Fruit fly (Drosophila melanogaster) whole organism, embryonic: ENCODE results near the gene CG2444.

ENCODE experiments used
- CG10979 ChIP-seq: fragments of 200-800 bp; sonication (Bioruptor generic); optimal IDR thresholded peaks from 2 replicates; lab custom pipeline; 2018; ENCODE audit warnings: missing biosample characterization, mild to moderate bottlenecking, missing genetic modification characterization, moderate library complexity
- CG12104 ChIP-seq: fragments of 200-800 bp; sonication (Bioruptor generic); optimal IDR thresholded peaks from 3 replicates; lab custom pipeline; 2016; ENCODE audit warnings: missing biosample characterization, missing genetic modification characterization
- CG12744 ChIP-seq: fragments of 200-800 bp; sonication (Bioruptor generic); optimal IDR thresholded peaks from 2 replicates; lab custom pipeline; 2016; ENCODE audit warnings: missing biosample characterization, missing genetic modification characterization
- CG13287 ChIP-seq: fragments of 200-800 bp; sonication (Bioruptor generic); IDR thresholded peaks from 2 replicates; pipeline ENCODE4 v1.3.6; 2022; ENCODE audit warnings: missing biosample characterization, missing genetic modification characterization; ENCODE audit not compliant: partially characterized antibody
- CG13775 ChIP-seq: fragments of 200-800 bp; sonication (Bioruptor generic); optimal IDR thresholded peaks from 3 replicates; lab custom pipeline; 2017; ENCODE audit warnings: missing biosample characterization, mild to moderate bottlenecking, missing genetic modification characterization
- CG14050 ChIP-seq: fragments of 200-800 bp; sonication (Bioruptor generic); IDR thresholded peaks from 3 replicates; pipeline ENCODE4 v1.3.6; 2022; ENCODE audit warnings: missing biosample characterization, missing genetic modification characterization
- CG16815 ChIP-seq: fragments of 200-800 bp; sonication (Bioruptor generic); optimal IDR thresholded peaks from 3 replicates; lab custom pipeline; 2017; ENCODE audit warnings: missing biosample characterization, mild to moderate bottlenecking, missing genetic modification characterization
- CG17186 ChIP-seq: fragments of 200-800 bp; sonication (Bioruptor generic); optimal IDR thresholded peaks from 3 replicates; lab custom pipeline; 2017; ENCODE audit warnings: missing biosample characterization, missing genetic modification reagents, missing genetic modification characterization
- CG18011 ChIP-seq: fragments of 200-800 bp; sonication (Bioruptor generic); optimal IDR thresholded peaks from 2 replicates; lab custom pipeline; 2017; ENCODE audit warnings: missing biosample characterization, missing genetic modification characterization, mild to moderate bottlenecking, moderate library complexity, missing genotype
- CG18619 ChIP-seq: fragments of 200-800 bp; sonication (Bioruptor generic); optimal IDR thresholded peaks from 3 replicates; lab custom pipeline; 2017; ENCODE audit warnings: missing biosample characterization, mild to moderate bottlenecking, missing genetic modification characterization
- CG34224 ChIP-seq: fragments of 200-800 bp; sonication (Bioruptor generic); IDR thresholded peaks from 3 replicates; pipeline ENCODE4 v1.3.6; 2022; ENCODE audit warnings: missing biosample characterization, missing genetic modification characterization; ENCODE audit not compliant: partially characterized antibody
- CG5180 ChIP-seq: fragments of 200-800 bp; sonication (Bioruptor generic); optimal IDR thresholded peaks from 3 replicates; lab custom pipeline; 2017; ENCODE audit warnings: missing biosample characterization, missing genetic modification characterization, mild to moderate bottlenecking, moderate library complexity, missing genetic modification reagents
- CG8478 ChIP-seq: fragments of >200 bp; optimal IDR thresholded peaks from 2 replicates; lab custom pipeline; 2018
- CG9437 ChIP-seq: fragments of 200-800 bp; sonication (Bioruptor generic); optimal IDR thresholded peaks from 2 replicates; lab custom pipeline; 2018; ENCODE audit warnings: missing biosample characterization, mild to moderate bottlenecking, missing genetic modification characterization
- CG9817 ChIP-seq: fragments of 200-800 bp; sonication (Bioruptor generic); optimal IDR thresholded peaks from 2 replicates; lab custom pipeline; 2018; ENCODE audit warnings: missing biosample characterization, mild to moderate bottlenecking, missing genetic modification characterization, moderate library complexity
- Camta ChIP-seq: fragments of 200-800 bp; sonication (Bioruptor generic); optimal IDR thresholded peaks from 2 replicates; lab custom pipeline; 2016; ENCODE audit warnings: missing biosample characterization, missing genetic modification characterization
- Drgx ChIP-seq: fragments of 200-800 bp; sonication (Bioruptor generic); IDR thresholded peaks from 2 replicates; pipeline ENCODE4 v1.3.6; 2022; ENCODE audit warnings: missing biosample characterization, missing genetic modification characterization
- Ets65A ChIP-seq: fragments of 200-800 bp; sonication (Bioruptor generic); peaks from one replicate; lab custom pipeline; 2016; ENCODE audit warnings: missing biosample characterization, missing genetic modification characterization
- HLH54F ChIP-seq: fragments of 200-800 bp; sonication (Bioruptor generic); optimal IDR thresholded peaks from 3 replicates; lab custom pipeline; 2016; ENCODE audit warnings: missing biosample characterization, missing genetic modification characterization
- Hr3 ChIP-seq: fragments of 200-800 bp; sonication (Bioruptor generic); optimal IDR thresholded peaks from 3 replicates; lab custom pipeline; 2016; ENCODE audit warnings: missing biosample characterization, missing genetic modification characterization
- Hr39 ChIP-seq: fragments of >200 bp; optimal IDR thresholded peaks from 2 replicates; lab custom pipeline; 2017
- Neu2 ChIP-seq: fragments of 200-800 bp; sonication (Bioruptor generic); optimal IDR thresholded peaks from 3 replicates; lab custom pipeline; 2016; ENCODE audit warnings: missing biosample characterization, missing genetic modification characterization, borderline replicate concordance
- Ptx1 ChIP-seq: fragments of 200-800 bp; sonication (Bioruptor generic); IDR thresholded peaks from 2 replicates; pipeline ENCODE4 v1.3.6; 2022; ENCODE audit warnings: missing biosample characterization, missing genetic modification characterization
- Sry-δ ChIP-seq: fragments of 200-800 bp; sonication (Bioruptor generic); optimal IDR thresholded peaks from 2 replicates; lab custom pipeline; 2016; ENCODE audit warnings: missing biosample characterization, missing genetic modification characterization
- TFAM ChIP-seq: fragments of 200-800 bp; sonication (Bioruptor generic); optimal IDR thresholded peaks from 2 replicates; lab custom pipeline; 2017; ENCODE audit warnings: missing biosample characterization, missing genetic modification characterization, inconsistent platforms
- Trl ChIP-seq, 3 experiments: fragments of >200 bp in 2 of 3; fragments of 200-800 bp in 1 of 3; sonication (Bioruptor generic) in 1 of 3; optimal IDR thresholded peaks; 2 replicates in 1 of 3; 3 replicates in 2 of 3; lab custom pipeline; 2016 to 2017; ENCODE audit warnings: missing biosample characterization in 1 of 3, missing genetic modification characterization in 1 of 3
- Vsx1 ChIP-seq: fragments of 200-800 bp; sonication (Bioruptor generic); optimal IDR thresholded peaks from 2 replicates; lab custom pipeline; 2017; ENCODE audit warnings: missing biosample characterization, mild to moderate bottlenecking, missing genetic modification characterization, missing genetic modification reagents
- aop ChIP-seq: fragments of 200-800 bp; sonication (Bioruptor generic); IDR thresholded peaks from 2 replicates; pipeline ENCODE4 v1.3.6; 2022; ENCODE audit warnings: missing biosample characterization, missing genetic modification characterization
- ara ChIP-seq: fragments of 200-800 bp; sonication (Bioruptor generic); IDR thresholded peaks from 2 replicates; pipeline ENCODE4 v1.3.6; 2022; ENCODE audit warnings: missing biosample characterization, missing genetic modification characterization
- ato ChIP-seq: fragments of 200-800 bp; sonication (Bioruptor generic); IDR thresholded peaks from 2 replicates; pipeline ENCODE4 v1.3.6; 2022; ENCODE audit warnings: missing biosample characterization, missing genetic modification characterization; ENCODE audit not compliant: partially characterized antibody
- chn ChIP-seq: fragments of 200-800 bp; sonication (Bioruptor generic); optimal IDR thresholded peaks from 2 replicates; lab custom pipeline; 2016; ENCODE audit warnings: missing biosample characterization, missing genetic modification characterization
- fd96Cb ChIP-seq: fragments of 200-800 bp; sonication (Bioruptor generic); optimal IDR thresholded peaks from 2 replicates; lab custom pipeline; 2018; ENCODE audit warnings: missing biosample characterization, mild to moderate bottlenecking, missing genetic modification characterization, moderate library complexity
- hbn ChIP-seq: fragments of 200-800 bp; sonication (Bioruptor generic); IDR thresholded peaks from 2 replicates; pipeline ENCODE4 v1.3.6; 2022; ENCODE audit warnings: missing biosample characterization, missing genetic modification characterization; ENCODE audit not compliant: partially characterized antibody
- jigr1 ChIP-seq: fragments of 200-800 bp; sonication (Bioruptor generic); IDR thresholded peaks from 3 replicates; pipeline ENCODE4 v1.3.6; 2022; ENCODE audit warnings: missing biosample characterization, missing genetic modification characterization
- klu ChIP-seq: fragments of 200-800 bp; sonication (Bioruptor generic); IDR thresholded peaks from 2 replicates; pipeline ENCODE4 v1.3.6; 2022; ENCODE audit warnings: missing biosample characterization, missing genetic modification characterization
- lab ChIP-seq: fragments of 200-800 bp; sonication (Bioruptor generic); optimal IDR thresholded peaks from 3 replicates; lab custom pipeline; 2017; ENCODE audit warnings: missing biosample characterization, missing genetic modification characterization, mild to moderate bottlenecking, moderate library complexity, missing genetic modification reagents
- lmd ChIP-seq: fragments of 200-800 bp; sonication (Bioruptor generic); IDR thresholded peaks from 2 replicates; pipeline ENCODE4 v1.3.6; 2022; ENCODE audit warnings: missing biosample characterization, missing genetic modification characterization
- lov ChIP-seq, 2 experiments: fragments of 200-800 bp in 1 of 2; fragments of >200 bp in 1 of 2; sonication (Bioruptor generic) in 1 of 2; IDR thresholded peaks in 1 of 2; optimal IDR thresholded peaks in 1 of 2; 2 replicates in 1 of 2; 3 replicates in 1 of 2; pipeline versions ENCODE4 v1.3.6 to Lab custom; 2017 to 2022; ENCODE audit warnings: missing biosample characterization in 1 of 2, missing genetic modification characterization in 1 of 2
- luna ChIP-seq: fragments of 200-800 bp; sonication (Bioruptor generic); optimal IDR thresholded peaks from 2 replicates; lab custom pipeline; 2016; ENCODE audit warnings: missing biosample characterization, missing genetic modification characterization
- maf-S ChIP-seq: fragments of 200-800 bp; sonication (Bioruptor generic); optimal IDR thresholded peaks from 2 replicates; lab custom pipeline; 2016; ENCODE audit warnings: missing biosample characterization, missing genetic modification characterization
- mld ChIP-seq: fragments of 200-800 bp; sonication (Bioruptor generic); IDR thresholded peaks from 3 replicates; pipeline ENCODE4 v1.3.6; 2022; ENCODE audit warnings: missing biosample characterization, missing genetic modification characterization; ENCODE audit not compliant: partially characterized antibody
- pita ChIP-seq: fragments of 200-800 bp; sonication (Bioruptor generic); optimal IDR thresholded peaks from 2 replicates; lab custom pipeline; 2017; ENCODE audit warnings: missing biosample characterization, mild to moderate bottlenecking, missing genetic modification characterization
- run ChIP-seq: fragments of 200-800 bp; sonication (Bioruptor generic); optimal IDR thresholded peaks from 3 replicates; lab custom pipeline; 2018; ENCODE audit warnings: missing biosample characterization, mild to moderate bottlenecking, missing genetic modification characterization
- sc ChIP-seq, 3 experiments: fragments of >200 bp in 2 of 3; fragments of 200-800 bp in 1 of 3; sonication (Bioruptor generic) in 1 of 3; optimal IDR thresholded peaks; 2 replicates in 2 of 3; 3 replicates in 1 of 3; lab custom pipeline; 2017; ENCODE audit warnings: mild to moderate bottlenecking in 1 of 3, missing biosample characterization in 1 of 3, missing genetic modification characterization in 1 of 3, missing genetic modification reagents in 1 of 3
- slp2 ChIP-seq: fragments of 200-800 bp; sonication (Bioruptor generic); optimal IDR thresholded peaks from 2 replicates; lab custom pipeline; 2016; ENCODE audit warnings: missing biosample characterization, missing genetic modification characterization
- vnd ChIP-seq: fragments of 200-800 bp; sonication (Bioruptor generic); IDR thresholded peaks from 3 replicates; pipeline ENCODE4 v1.3.6; 2022; ENCODE audit warnings: missing biosample characterization, missing genetic modification characterization; ENCODE audit not compliant: partially characterized antibody
- vvl ChIP-seq: fragments of 200-800 bp; sonication (Bioruptor generic); IDR thresholded peaks from 2 replicates; pipeline ENCODE4 v1.3.6; 2022; ENCODE audit warnings: missing biosample characterization, missing genetic modification characterization
- zfh2 ChIP-seq: fragments of 200-800 bp; sonication (Bioruptor generic); optimal IDR thresholded peaks from 2 replicates; lab custom pipeline; 2016; ENCODE audit warnings: missing biosample characterization, missing genetic modification characterization

Gene CG2444

DNA sequence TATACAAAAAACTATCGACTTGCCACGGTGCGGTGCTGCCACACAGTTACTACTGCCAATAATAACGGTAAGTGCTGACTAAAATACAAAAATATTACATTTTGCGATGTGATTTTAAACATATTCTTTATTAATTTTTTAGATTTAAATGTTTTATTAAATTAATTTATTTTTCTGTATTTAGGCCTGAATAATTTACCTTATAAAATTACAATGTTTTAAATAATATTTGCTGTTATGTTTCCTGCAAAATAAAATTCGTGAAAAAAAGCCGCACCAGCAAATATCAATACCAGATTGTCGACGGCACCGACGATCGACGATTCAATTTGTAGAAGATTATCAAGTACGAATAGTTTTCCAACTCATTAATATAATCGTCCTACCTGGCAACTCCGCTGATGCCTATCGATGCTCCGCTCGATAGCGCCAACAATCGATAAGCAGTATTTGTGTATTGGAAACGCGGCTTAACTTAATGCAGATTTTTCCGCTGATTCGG, 26.5 kb downstream of the CG2444 start, which contains the start of the genes Vlet and bif (continued):
- TF ChIP-seq CG10979 (peak; percentile 58), aop (GFP tag; lab: Robert Waterston, UW) (no peak), jigr1 (GFP tag; lab: Robert Waterston, UW) (no peak), CG9817 (peak; percentile 78), maf-S (GFP tag; lab: Kevin White, UChicago) (no peak), zfh2 (GFP tag; lab: Kevin White, UChicago) (peak; percentile 57), Vsx1 (GFP tag; lab: Kevin White, UChicago) (no peak), klu (GFP tag; lab: Robert Waterston, UW) (peak; percentile 43; the same call in 1 of the 2 replicates), Hr3 (GFP tag; lab: Kevin White, UChicago) (peak; percentile 75), ara (GFP tag; lab: Robert Waterston, UW) (no peak), chn (GFP tag; lab: Kevin White, UChicago) (peak; percentile 43), CG17186 (GFP tag; lab: Kevin White, UChicago) (peak; percentile 18), sc (optimal IDR thresholded peaks at IDR 0.05; lab: Kevin White, UChicago) (no peak), sc (GFP tag; optimal IDR thresholded peaks at IDR 0.05; lab: Kevin White, UChicago) (peak; percentile 39), HLH54F (GFP tag; lab: Kevin White, UChicago) (peak; percentile 53), hbn (GFP tag; lab: Robert Waterston, UW) (peak; percentile 36; the same call in 1 of the 2 replicates), CG16815 (GFP tag; lab: Kevin White, UChicago) (peak; percentile 44), Camta (GFP tag; lab: Kevin White, UChicago) (peak; percentile 20), lab (GFP tag; lab: Kevin White, UChicago) (no peak), CG9437 (GFP tag; lab: Kevin White, UChicago) (peak; percentile 64), Trl (optimal IDR thresholded peaks at IDR 0.05; lab: Kevin White, UChicago) (no peak), Trl (GFP tag; optimal IDR thresholded peaks at IDR 0.05; lab: Kevin White, UChicago) (peak; percentile 44), vvl (GFP tag; lab: Robert Waterston, UW) (0 out of 2 replicates have a peak, but pooled peaks have one; percentile 52), lov (optimal IDR thresholded peaks at IDR 0.05; lab: Kevin White, UChicago) (no peak), lov (GFP tag; IDR thresholded peaks at IDR 0.05; lab: Robert Waterston, UW) (0 out of 3 replicates have a peak, but pooled peaks have one; percentile 9), run (no peak), CG34224 (GFP tag; lab: Robert Waterston, UW) (peak; percentile 43; the same call in 2 of the 3 replicates), CG18011 (GFP tag; lab: Kevin White, UChicago) (no peak), pita (no peak), CG13287 (GFP tag; lab: Robert Waterston, UW) (peak; percentile 62), CG13775 (GFP tag; lab: Kevin White, UChicago) (peak; percentile 78), luna (no peak), CG12744 (GFP tag; lab: Kevin White, UChicago) (no peak)

DNA sequence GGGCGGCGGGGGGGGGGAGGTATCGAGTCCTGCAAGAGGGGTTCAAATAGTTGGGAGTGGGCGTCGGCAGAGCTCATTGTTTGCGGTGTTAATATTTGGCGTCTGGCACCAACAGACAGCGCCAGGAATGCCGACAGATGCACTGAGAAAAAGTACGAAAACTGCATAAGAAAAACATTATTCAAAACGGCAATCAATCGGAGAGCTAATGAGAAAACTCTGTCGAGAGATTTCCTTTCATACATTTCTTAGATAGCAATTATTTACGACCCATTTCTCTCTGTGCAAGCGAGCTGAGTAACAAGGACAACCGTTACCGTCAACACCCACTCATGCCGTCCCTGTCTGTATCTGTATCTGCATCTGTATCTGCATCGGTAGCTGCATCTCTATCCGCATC, 41.0 kb downstream of the CG2444 start:
- TF ChIP-seq Hr39 (lab: Kevin White, UChicago) (peak; percentile 25), Neu2 (no peak), Drgx (peak; percentile 53), Ets65A (GFP tag; lab: Kevin White, UChicago) (peak; percentile 84), Ptx1 (GFP tag; lab: Robert Waterston, UW) (0 out of 2 replicates have a peak, but pooled peaks have one; percentile 10), lmd (GFP tag; lab: Robert Waterston, UW) (0 out of 2 replicates have a peak, but pooled peaks have one; percentile 12)

DNA sequence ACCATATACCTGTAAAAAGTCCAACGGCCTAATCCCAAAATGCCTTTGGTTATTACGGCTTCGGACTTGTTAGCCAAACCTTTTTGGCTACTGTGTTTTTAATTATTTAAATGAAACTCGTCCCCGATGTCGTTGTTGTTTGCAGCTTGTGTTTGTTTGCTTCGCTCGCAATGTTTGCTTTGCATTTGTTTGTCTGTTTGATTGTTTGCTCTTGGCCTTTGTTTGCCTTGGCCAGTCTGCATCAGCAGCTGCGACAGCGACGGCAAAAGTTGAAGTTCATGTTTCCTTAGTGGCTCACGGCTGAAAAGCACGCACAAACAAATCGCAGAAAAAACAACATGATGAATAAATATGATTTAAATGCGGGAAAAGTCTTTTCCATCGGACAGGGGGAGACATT, 44.6 kb downstream of the CG2444 start:
- TF ChIP-seq CG12104 (GFP tag; lab: Kevin White, UChicago) (no peak), CG5180 (peak; percentile 36), CG18619 (GFP tag; lab: Kevin White, UChicago) (no peak), TFAM (GFP tag; lab: Kevin White, UChicago) (peak; percentile 17), ato (GFP tag; lab: Robert Waterston, UW) (no peak), lab (GFP tag; lab: Kevin White, UChicago) (peak; percentile 72), CG8478 (lab: Kevin White, UChicago) (no peak), slp2 (GFP tag; lab: Kevin White, UChicago) (no peak), CG14050 (GFP tag; lab: Robert Waterston, UW) (no peak), Sry-δ (no peak), mld (GFP tag; lab: Robert Waterston, UW) (no peak), fd96Cb (tag; lab: Kevin White, UChicago) (no peak), vnd (GFP tag; lab: Robert Waterston, UW) (no peak)
